Worm (Caenorhabditis elegans) whole organism, young adult: ENCODE measurements around the gene F45E6.1.

Source experiments
- B0261.1 ChIP-seq: sonication (generic microtip); optimal IDR thresholded peaks from 2 replicates; lab custom pipeline; 2016; ENCODE audit warnings: mild to moderate bottlenecking, missing genetic modification characterization, moderate library complexity, missing compliant biosample characterization
- C17E4.6 ChIP-seq: fragments of 200-800 bp; sonication (Bioruptor generic); IDR thresholded peaks from 2 replicates; pipeline ENCODE4 v1.3.6; 2022; ENCODE audit warnings: missing genetic modification reagents, missing genetic modification characterization, missing compliant biosample characterization
- D2030.7 ChIP-seq: fragments of 200-800 bp; sonication (Bioruptor generic); IDR thresholded peaks from 2 replicates; pipeline ENCODE4 v1.3.6; 2022; ENCODE audit warnings: missing genetic modification reagents, missing genetic modification characterization, missing compliant biosample characterization
- K11D2.4 ChIP-seq: fragments of 200-800 bp; sonication (Bioruptor generic); IDR thresholded peaks from 2 replicates; pipeline ENCODE4 v1.3.6; 2022; ENCODE audit warnings: missing genetic modification reagents, missing genetic modification characterization, missing compliant biosample characterization
- K12H6.12 ChIP-seq: fragments of 200-800 bp; sonication (Bioruptor generic); optimal IDR thresholded peaks from 2 replicates; lab custom pipeline; 2018; ENCODE audit warnings: mild to moderate bottlenecking, missing genetic modification characterization, missing compliant biosample characterization
- T07F8.4 ChIP-seq: sonication (generic microtip); optimal IDR thresholded peaks from 2 replicates; lab custom pipeline; 2016; ENCODE audit warnings: mild to moderate bottlenecking, missing genetic modification characterization, moderate library complexity, missing compliant biosample characterization
- Y67H2A.10 ChIP-seq: fragments of 200-800 bp; sonication (Bioruptor generic); conservative IDR thresholded peaks from 2 replicates; pipeline ENCODE4 v1.3.6; 2022; ENCODE audit warnings: missing genetic modification reagents, missing genetic modification characterization, missing compliant biosample characterization
- aptf-2 ChIP-seq: fragments of 200-800 bp; sonication (Bioruptor generic); conservative IDR thresholded peaks from 2 replicates; pipeline ENCODE4 v1.3.6; 2022; ENCODE audit warnings: missing genetic modification reagents, missing genetic modification characterization, missing compliant biosample characterization
- atf-7 ChIP-seq: sonication (generic microtip); optimal IDR thresholded peaks from 2 replicates; lab custom pipeline; 2017; ENCODE audit warnings: mild to moderate bottlenecking, missing genetic modification characterization, missing compliant biosample characterization
- athp-1 ChIP-seq: sonication (generic microtip); optimal IDR thresholded peaks from 2 replicates; lab custom pipeline; 2017; ENCODE audit warnings: mild to moderate bottlenecking, missing genetic modification characterization, missing compliant biosample characterization
- bed-2 ChIP-seq: fragments of 200-800 bp; sonication (Bioruptor generic); IDR thresholded peaks from 2 replicates; pipeline ENCODE4 v1.3.6; 2022; ENCODE audit warnings: missing genetic modification reagents, missing genetic modification characterization, missing compliant biosample characterization
- ceh-40 ChIP-seq: fragments of 200-800 bp; sonication (Bioruptor generic); IDR thresholded peaks from 2 replicates; pipeline ENCODE4 v1.3.6; 2022; ENCODE audit warnings: missing genetic modification characterization, missing compliant biosample characterization
- ceh-91 ChIP-seq: fragments of 200-800 bp; sonication (Bioruptor generic); IDR thresholded peaks from 2 replicates; pipeline ENCODE4 v1.3.6; 2022; ENCODE audit warnings: missing genetic modification reagents, missing genetic modification characterization, missing compliant biosample characterization
- chd-7 ChIP-seq: sonication (generic microtip); optimal IDR thresholded peaks from 2 replicates; lab custom pipeline; 2016; ENCODE audit warnings: mild to moderate bottlenecking, missing genetic modification characterization, moderate library complexity, missing compliant biosample characterization
- dpff-1 ChIP-seq: sonication (generic microtip); optimal IDR thresholded peaks from 2 replicates; lab custom pipeline; 2017; ENCODE audit warnings: mild to moderate bottlenecking, missing genetic modification characterization, missing compliant biosample characterization
- egl-44 ChIP-seq: fragments of 200-800 bp; sonication (Bioruptor generic); IDR thresholded peaks from 2 replicates; pipeline ENCODE4 v1.3.6; 2022; ENCODE audit warnings: missing genetic modification reagents, missing genetic modification characterization, missing compliant biosample characterization
- egrh-3 ChIP-seq: fragments of 200-800 bp; sonication (Bioruptor generic); IDR thresholded peaks from 2 replicates; pipeline ENCODE4 v1.3.6; 2022; ENCODE audit warnings: missing genetic modification reagents, missing genetic modification characterization, missing compliant biosample characterization
- ekl-4 ChIP-seq: fragments of 200-800 bp; sonication (Bioruptor generic); IDR thresholded peaks from 2 replicates; pipeline ENCODE4 v1.3.6; 2022; ENCODE audit warnings: missing genetic modification reagents, missing genetic modification characterization, missing compliant biosample characterization
- hlh-12 ChIP-seq: sonication (generic microtip); optimal IDR thresholded peaks from 2 replicates; lab custom pipeline; 2016; ENCODE audit warnings: missing genetic modification characterization, missing compliant biosample characterization
- hlh-26 ChIP-seq: fragments of 200-800 bp; sonication (Bioruptor generic); conservative IDR thresholded peaks from 2 replicates; pipeline ENCODE4 v1.3.6; 2022; ENCODE audit warnings: missing genetic modification reagents, missing genetic modification characterization, missing compliant biosample characterization
- lin-35 ChIP-seq, 3 experiments: fragments of 150-350 bp in 2 of 3; sonication (generic microtip) in 1 of 3; optimal IDR thresholded peaks; 2 replicates each; lab custom pipeline; 2014 to 2018; ENCODE audit warnings: missing biosample characterization in 3 of 3, missing genetic modification characterization in 3 of 3, missing genetic modification reagents in 3 of 3
- lsy-27 ChIP-seq: sonication (generic microtip); optimal IDR thresholded peaks from 2 replicates; lab custom pipeline; 2017; ENCODE audit warnings: missing genetic modification characterization, mild to moderate bottlenecking, missing compliant biosample characterization, antibody characterized with exemption, missing genotype, borderline replicate concordance; ENCODE audit not compliant: insufficient read depth
- madf-3 ChIP-seq: fragments of 200-800 bp; sonication (Bioruptor generic); IDR thresholded peaks from 2 replicates; pipeline ENCODE4 v1.3.6; 2022; ENCODE audit warnings: missing genetic modification reagents, missing genetic modification characterization, missing compliant biosample characterization
- madf-8 ChIP-seq: fragments of 200-800 bp; sonication (Bioruptor generic); conservative IDR thresholded peaks from 2 replicates; pipeline ENCODE4 v1.3.6; 2022; ENCODE audit warnings: missing genetic modification reagents, missing genetic modification characterization, missing compliant biosample characterization
- mcd-1 ChIP-seq: fragments of 200-800 bp; sonication (Bioruptor generic); IDR thresholded peaks from 2 replicates; pipeline ENCODE4 v1.3.6; 2022; ENCODE audit warnings: missing genetic modification reagents, missing genetic modification characterization, missing compliant biosample characterization
- mes-4 ChIP-seq: sonication (generic microtip); optimal IDR thresholded peaks from 2 replicates; lab custom pipeline; 2016; ENCODE audit warnings: missing genotype, missing genetic modification characterization, missing compliant biosample characterization
- nfyb-1 ChIP-seq: fragments of 200-800 bp; sonication (Bioruptor generic); IDR thresholded peaks from 2 replicates; pipeline ENCODE4 v1.3.6; 2022; ENCODE audit warnings: missing genetic modification reagents, missing genetic modification characterization, missing compliant biosample characterization
- nhr-179 ChIP-seq: sonication (generic microtip); optimal IDR thresholded peaks from 2 replicates; lab custom pipeline; 2016; ENCODE audit warnings: mild to moderate bottlenecking, missing genetic modification characterization, missing compliant biosample characterization
- rcor-1 ChIP-seq: fragments of 200-800 bp; sonication (Bioruptor generic); IDR thresholded peaks from 2 replicates; pipeline ENCODE4 v1.3.6; 2022; ENCODE audit warnings: missing genetic modification reagents, missing genetic modification characterization, missing compliant biosample characterization
- repo-1 ChIP-seq: sonication (generic microtip); optimal IDR thresholded peaks from 2 replicates; lab custom pipeline; 2017; ENCODE audit warnings: mild to moderate bottlenecking, missing genetic modification characterization, missing compliant biosample characterization
- rpc-1 ChIP-seq, 2 experiments: fragments of 150-350 bp in 1 of 2; sonication (generic microtip) in 1 of 2; optimal IDR thresholded peaks; 2 replicates each; lab custom pipeline; 2014 to 2018; ENCODE audit warnings: missing biosample characterization in 1 of 2, missing genetic modification characterization in 1 of 2, missing genetic modification reagents in 1 of 2, missing genotype in 1 of 2
- sptf-2 ChIP-seq: fragments of 200-800 bp; sonication (Bioruptor generic); optimal IDR thresholded peaks from 2 replicates; lab custom pipeline; 2018; ENCODE audit warnings: mild to moderate bottlenecking, missing genetic modification characterization, missing compliant biosample characterization
- zim-3 ChIP-seq: sonication (generic microtip); optimal IDR thresholded peaks from 2 replicates; lab custom pipeline; 2017; ENCODE audit warnings: mild to moderate bottlenecking, missing genetic modification characterization, moderate library complexity, missing compliant biosample characterization
- ztf-28 ChIP-seq: fragments of 200-800 bp; sonication (Bioruptor generic); IDR thresholded peaks from 2 replicates; pipeline ENCODE4 v1.3.6; 2022; ENCODE audit warnings: missing genetic modification reagents, missing genetic modification characterization, missing compliant biosample characterization

The F45E6.1 gene

DNA sequence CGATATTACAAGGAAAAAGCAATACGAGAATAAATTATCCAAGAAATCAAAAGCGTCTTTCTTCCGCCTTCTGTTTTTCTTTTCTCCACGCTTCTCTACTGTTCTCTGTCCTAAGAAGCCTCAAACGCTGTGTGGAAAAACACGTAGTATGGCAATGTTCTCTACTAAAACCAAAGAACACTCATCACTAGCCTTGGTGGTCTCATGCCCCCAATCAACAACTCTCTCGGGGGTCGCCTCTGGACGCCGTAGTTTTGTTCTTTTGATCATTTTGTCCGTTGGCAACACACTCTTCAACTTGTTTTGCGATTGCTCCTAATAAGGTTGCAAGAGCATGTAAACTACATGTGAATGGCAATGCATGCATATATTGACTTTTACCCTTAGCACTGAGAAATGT lies 40.1 kb upstream of the F45E6.1 start:
- TF ChIP-seq K11D2.4 (peak; percentile 52; the same call in 1 of the 2 replicates), K12H6.12 (tag; lab: Kevin White, UChicago) (peak; percentile 2), rcor-1 (no peak)

DNA sequence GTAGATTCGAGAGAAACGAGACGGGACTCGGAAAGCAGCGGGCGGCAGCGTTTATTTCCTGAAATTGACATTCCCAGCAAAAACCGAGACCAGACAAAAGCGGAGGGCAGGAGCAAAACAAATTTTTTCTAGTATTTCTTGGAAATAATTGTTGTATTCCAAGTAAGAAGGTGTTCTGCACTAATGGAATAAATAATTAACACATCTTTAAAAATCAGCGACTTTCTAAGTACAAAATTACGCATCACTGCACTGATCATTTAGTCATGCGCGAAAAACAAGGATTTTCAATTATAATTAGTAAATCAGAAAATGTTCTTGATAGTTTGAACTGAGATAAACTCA lies 39.2 kb upstream of the F45E6.1 start:
- no peak for TF ChIP-seq atf-7 (tag; lab: Kevin White, UChicago)
- no peak for TF ChIP-seq egl-44 (GFP tag; lab: Robert Waterston, UW)
- no peak for TF ChIP-seq B0261.1 (tag; lab: Kevin White, UChicago)
- TF ChIP-seq madf-3 (GFP tag; lab: Robert Waterston, UW) = no peak
- TF ChIP-seq C17E4.6 (GFP tag; lab: Robert Waterston, UW) = no peak
- no peak for TF ChIP-seq egrh-3 (GFP tag; lab: Robert Waterston, UW)

DNA sequence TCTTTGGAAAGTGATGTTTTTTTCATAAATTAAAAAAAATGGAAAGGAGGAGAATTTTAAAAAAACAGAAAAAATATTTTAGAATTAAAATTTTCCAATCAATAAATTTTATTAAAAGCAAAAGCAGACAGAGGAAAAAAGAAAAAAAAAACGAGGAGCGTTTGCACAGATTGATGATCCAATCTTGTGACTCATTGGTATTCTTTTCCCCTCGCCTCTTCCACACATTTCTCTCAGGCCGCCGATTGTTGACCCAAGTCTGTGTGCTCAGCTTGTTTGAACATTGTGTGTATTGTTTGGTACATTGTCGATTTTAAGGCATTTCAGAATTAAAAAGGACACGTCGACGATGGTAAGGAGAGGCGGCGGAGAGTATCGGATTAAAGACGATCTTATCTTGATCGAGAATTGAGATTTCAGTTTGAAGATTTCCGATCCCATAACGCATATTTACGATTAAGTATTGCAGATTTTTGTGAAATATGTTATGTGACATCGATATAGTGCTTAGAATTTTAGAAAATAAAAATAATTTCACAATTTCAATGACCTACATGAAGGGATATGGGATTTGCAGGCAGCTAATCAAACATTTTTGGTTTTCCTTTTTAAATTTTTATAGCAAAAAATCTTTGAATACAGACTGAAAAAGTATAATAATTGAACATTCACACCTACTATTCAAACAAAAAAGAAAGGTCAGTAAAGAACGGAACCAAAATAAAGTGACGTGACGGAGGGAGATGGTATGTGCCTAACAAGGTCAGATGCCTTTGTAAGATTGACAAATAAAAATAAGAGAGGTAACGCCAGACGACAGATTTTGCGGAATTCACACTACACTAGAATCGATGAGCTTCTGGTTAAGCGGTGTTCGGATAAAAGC lies 38.6 kb upstream of the F45E6.1 start:
- TF ChIP-seq Y67H2A.10 (GFP tag; lab: Robert Waterston, UW) (no peak), dpff-1 (tag; lab: Kevin White, UChicago) (no peak), hlh-26 (GFP tag; lab: Robert Waterston, UW) (no peak), D2030.7 (GFP tag; lab: Robert Waterston, UW) (no peak), egrh-3 (GFP tag; lab: Robert Waterston, UW) (no peak), bed-2 (GFP tag; lab: Robert Waterston, UW) (no peak), zim-3 (tag; lab: Kevin White, UChicago) (no peak), rpc-1 (optimal IDR thresholded peaks at IDR 0.05; lab: Kevin White, UChicago) (no peak), rpc-1 (tag; optimal IDR thresholded peaks at IDR 0.05; lab: Kevin White, UChicago) (no peak), ekl-4 (GFP tag; lab: Robert Waterston, UW) (no peak), ceh-40 (GFP tag; lab: Robert Waterston, UW) (no peak), hlh-12 (tag; lab: Kevin White, UChicago) (no peak), athp-1 (no peak), nhr-179 (tag; lab: Kevin White, UChicago) (no peak), K12H6.12 (tag; lab: Kevin White, UChicago) (no peak), mes-4 (tag; lab: Kevin White, UChicago) (no peak)

DNA sequence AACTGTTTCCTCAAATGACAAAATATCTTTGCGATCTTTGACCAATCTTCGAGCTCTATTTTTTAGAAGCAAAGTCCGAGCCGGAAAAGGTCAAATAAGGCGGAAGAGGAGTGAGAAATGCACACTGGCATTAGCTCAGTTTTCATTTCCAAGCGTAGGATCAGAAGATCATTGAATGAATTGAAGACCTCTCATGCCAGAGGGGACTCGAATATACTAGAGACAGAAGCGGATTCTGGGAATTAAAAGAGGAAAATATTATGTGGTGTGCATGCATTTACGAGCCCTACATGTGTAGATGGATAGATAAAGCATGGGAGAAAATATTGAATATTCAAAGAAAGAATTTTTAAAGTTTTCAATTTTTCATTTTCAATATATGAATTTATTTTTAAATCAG lies 36.2 kb upstream of the F45E6.1 start:
- TF ChIP-seq ztf-28 (GFP tag; lab: Robert Waterston, UW) = no peak
- no peak for TF ChIP-seq aptf-2 (GFP tag; lab: Robert Waterston, UW)
- TF ChIP-seq nfyb-1 (GFP tag; lab: Robert Waterston, UW) = no peak
- no peak for TF ChIP-seq ceh-91
- TF ChIP-seq madf-8 (GFP tag; lab: Robert Waterston, UW) = no peak
- TF ChIP-seq mcd-1 = no peak
- TF ChIP-seq atf-7 (tag; lab: Kevin White, UChicago) = no peak
- no peak for TF ChIP-seq egl-44 (GFP tag; lab: Robert Waterston, UW)
- no peak for TF ChIP-seq chd-7 (tag; lab: Kevin White, UChicago)
- no peak for TF ChIP-seq repo-1 (tag; lab: Kevin White, UChicago)
- no peak for TF ChIP-seq lsy-27 (tag; lab: Kevin White, UChicago)
- TF ChIP-seq lin-35 (GFP tag; optimal IDR thresholded peaks at IDR 0.05; lab: Kevin White, UChicago) = no peak
- no peak for TF ChIP-seq K12H6.12 (tag; lab: Kevin White, UChicago)
- no peak for TF ChIP-seq athp-1
- no peak for TF ChIP-seq T07F8.4
- no peak for TF ChIP-seq sptf-2
